Fruit fly (Drosophila melanogaster): ENCODE results near the gene RhoGAPp190.

- TF ChIP-seq Ets98B (GFP tag; IDR thresholded peaks at IDR 0.05) (no peak), CG4496 (GFP tag; IDR thresholded peaks at IDR 0.05) (0 out of 3 replicates have a peak, but pooled peaks have one; percentile 22)
Measured at dm6 chrX:17624223-17624982, 28.0 kb downstream of the RhoGAPp190 start.
